Worm (Caenorhabditis elegans) whole organism, early embryonic: ENCODE measurements around the gene ZK112.4.

ENCODE experiments used
- B0310.2 ChIP-seq: sonication (generic microtip); optimal IDR thresholded peaks from 2 replicates; lab custom pipeline; 2016; ENCODE audit warnings: mild to moderate bottlenecking, missing genetic modification characterization, missing compliant biosample characterization
- F13C5.2 ChIP-seq: sonication (generic microtip); optimal IDR thresholded peaks from 2 replicates; lab custom pipeline; 2017; ENCODE audit warnings: mild to moderate bottlenecking, missing genetic modification characterization, inconsistent platforms, missing compliant biosample characterization
- aly-1 ChIP-seq: sonication (generic microtip); optimal IDR thresholded peaks from 2 replicates; lab custom pipeline; 2016; ENCODE audit warnings: missing genetic modification characterization, missing compliant biosample characterization
- ama-1 ChIP-seq: fragments of 150-350 bp; optimal IDR thresholded peaks from 2 replicates; lab custom pipeline; 2014
- ceh-13 ChIP-seq: fragments of 200-800 bp; sonication (Bioruptor generic); optimal IDR thresholded peaks from 2 replicates; lab custom pipeline; 2018; ENCODE audit warnings: mild to moderate bottlenecking, missing genetic modification characterization, missing compliant biosample characterization
- ceh-36 ChIP-seq: sonication (generic microtip); optimal IDR thresholded peaks from 2 replicates; lab custom pipeline; 2016; ENCODE audit warnings: missing genetic modification characterization, inconsistent platforms, missing compliant biosample characterization
- ets-7 ChIP-seq: sonication (generic microtip); optimal IDR thresholded peaks from 2 replicates; lab custom pipeline; 2016; ENCODE audit warnings: missing genotype, missing genetic modification characterization, missing compliant biosample characterization
- flt-1 ChIP-seq: fragments of 200-800 bp; sonication (Bioruptor generic); IDR thresholded peaks from 2 replicates; pipeline ENCODE4 v1.3.6; 2022; ENCODE audit warnings: missing genetic modification characterization, missing compliant biosample characterization
- hmbx-1 ChIP-seq: sonication (generic microtip); optimal IDR thresholded peaks from 2 replicates; lab custom pipeline; 2016; ENCODE audit warnings: mild to moderate bottlenecking, missing genetic modification characterization, missing compliant biosample characterization
- hmg-4 ChIP-seq: fragments of 200-800 bp; sonication (Bioruptor generic); optimal IDR thresholded peaks from 2 replicates; lab custom pipeline; 2018; ENCODE audit warnings: mild to moderate bottlenecking, missing genetic modification characterization, missing compliant biosample characterization
- hnd-1 ChIP-seq: sonication (generic microtip); optimal IDR thresholded peaks from 2 replicates; lab custom pipeline; 2016; ENCODE audit warnings: missing genetic modification characterization, missing compliant biosample characterization
- pes-1 ChIP-seq: fragments of 200-800 bp; sonication (Bioruptor generic); IDR thresholded peaks from 2 replicates; pipeline ENCODE4 v1.3.6; 2022; ENCODE audit warnings: missing genetic modification reagents, missing genetic modification characterization, missing compliant biosample characterization
- scrt-1 ChIP-seq: fragments of 200-800 bp; sonication (Bioruptor generic); IDR thresholded peaks from 2 replicates; pipeline ENCODE4 v1.3.6; 2022; ENCODE audit warnings: missing genetic modification characterization, missing compliant biosample characterization
- sea-1 ChIP-seq: fragments of 200-800 bp; sonication (Bioruptor generic); conservative IDR thresholded peaks from 2 replicates; pipeline ENCODE4 v1.3.6; 2022; ENCODE audit warnings: missing genetic modification characterization, missing compliant biosample characterization
- tbx-11 ChIP-seq: fragments of 200-800 bp; sonication (Bioruptor generic); IDR thresholded peaks from 2 replicates; pipeline ENCODE4 v1.3.6; 2022; ENCODE audit warnings: missing genetic modification characterization, missing compliant biosample characterization
- tbx-37 ChIP-seq: fragments of 200-800 bp; sonication (Bioruptor generic); conservative IDR thresholded peaks from 2 replicates; pipeline ENCODE4 v1.3.6; 2022; ENCODE audit warnings: missing genetic modification reagents, missing genetic modification characterization, missing compliant biosample characterization
- tra-4 ChIP-seq: sonication (generic microtip); optimal IDR thresholded peaks from 2 replicates; lab custom pipeline; 2017; ENCODE audit warnings: missing genetic modification characterization, missing compliant biosample characterization

ZK112.4 gene

ce11 chrIII:7729534-7730061 is at the start of gene ZK112.4:
TSS of gene ZK112.4 (minus strand) at chrIII:7730011.
- TF ChIP-seq hmg-4 (GFP tag; lab: Kevin White, UChicago): peak; percentile 44
- TF ChIP-seq hnd-1 (tag; lab: Kevin White, UChicago): no peak

ce11 chrIII:7779313-7779712 is 49.5 kb upstream of the ZK112.4 start:
- no peak for TF ChIP-seq sea-1 (GFP tag; lab: Robert Waterston, UW)
- TF ChIP-seq tra-4: no peak
- no peak for TF ChIP-seq pes-1 (GFP tag; lab: Robert Waterston, UW)
- no peak for TF ChIP-seq ceh-13 (GFP tag; lab: Kevin White, UChicago)
- TF ChIP-seq hmbx-1 (tag; lab: Kevin White, UChicago): no peak
- TF ChIP-seq F13C5.2 (tag; lab: Kevin White, UChicago): no peak
- no peak for TF ChIP-seq ceh-36

- TF ChIP-seq ceh-36 (no peak), sea-1 (GFP tag; lab: Robert Waterston, UW) (no peak), F13C5.2 (tag; lab: Kevin White, UChicago) (no peak), hmbx-1 (tag; lab: Kevin White, UChicago) (no peak), tbx-11 (GFP tag; lab: Robert Waterston, UW) (no peak), ama-1 (lab: Kevin White, UChicago) (no peak), hmg-4 (GFP tag; lab: Kevin White, UChicago) (no peak), scrt-1 (GFP tag; lab: Robert Waterston, UW) (no peak), aly-1 (no peak), hnd-1 (tag; lab: Kevin White, UChicago) (no peak), pes-1 (GFP tag; lab: Robert Waterston, UW) (no peak), flt-1 (GFP tag; lab: Robert Waterston, UW) (no peak), B0310.2 (tag; lab: Kevin White, UChicago) (no peak), tbx-37 (GFP tag; lab: Robert Waterston, UW) (no peak), ets-7 (tag; lab: Kevin White, UChicago) (no peak), tra-4 (no peak), ceh-13 (GFP tag; lab: Kevin White, UChicago) (no peak)
Measured at ce11 chrIII:7778530-7778929, 48.7 kb upstream of the ZK112.4 start.

- TF ChIP-seq ets-7 (tag; lab: Kevin White, UChicago) (no peak), flt-1 (GFP tag; lab: Robert Waterston, UW) (no peak)
Measured at ce11 chrIII:7775983-7776440, 46.2 kb upstream of the ZK112.4 start, which contains the start of gene bath-15. TSS of gene bath-15 (minus strand) at chrIII:7776033.

ce11 chrIII:7773791-7774190 is 44.0 kb upstream of the ZK112.4 start:
- TF ChIP-seq F13C5.2 (tag; lab: Kevin White, UChicago): no peak
- TF ChIP-seq ets-7 (tag; lab: Kevin White, UChicago): no peak

- TF ChIP-seq flt-1 (GFP tag; lab: Robert Waterston, UW) (no peak), ceh-13 (GFP tag; lab: Kevin White, UChicago) (no peak), hmg-4 (GFP tag; lab: Kevin White, UChicago) (no peak), hmbx-1 (tag; lab: Kevin White, UChicago) (no peak), tra-4 (no peak), ceh-36 (no peak), ets-7 (tag; lab: Kevin White, UChicago) (no peak), pes-1 (GFP tag; lab: Robert Waterston, UW) (no peak), scrt-1 (GFP tag; lab: Robert Waterston, UW) (no peak), ama-1 (lab: Kevin White, UChicago) (no peak), aly-1 (no peak), tbx-11 (GFP tag; lab: Robert Waterston, UW) (no peak), hnd-1 (tag; lab: Kevin White, UChicago) (no peak), B0310.2 (tag; lab: Kevin White, UChicago) (no peak), tbx-37 (GFP tag; lab: Robert Waterston, UW) (no peak), sea-1 (GFP tag; lab: Robert Waterston, UW) (no peak), F13C5.2 (tag; lab: Kevin White, UChicago) (no peak)
Measured at ce11 chrIII:7772901-7773300, 43.1 kb upstream of the ZK112.4 start, which contains the start of the genes ZK686.6 and ZK686.1. TSS of gene ZK686.6 (minus strand) at chrIII:7773001. TSS of gene ZK686.1 (plus strand) at chrIII:7773134.

ce11 chrIII:7770986-7771385 is 41.2 kb upstream of the ZK112.4 start:
- TF ChIP-seq flt-1 (GFP tag; lab: Robert Waterston, UW) (0 out of 2 replicates have a peak, but pooled peaks have one; percentile 15), pes-1 (GFP tag; lab: Robert Waterston, UW) (0 out of 2 replicates have a peak, but pooled peaks have one; percentile 24)

ce11 chrIII:7769965-7770364 is 40.2 kb upstream of the ZK112.4 start, which contains the start of gene snu-23:
TSS of gene snu-23 (minus strand) at chrIII:7770120.
- no peak for TF ChIP-seq ets-7 (tag; lab: Kevin White, UChicago)
- no peak for TF ChIP-seq flt-1 (GFP tag; lab: Robert Waterston, UW)
- TF ChIP-seq tbx-11 (GFP tag; lab: Robert Waterston, UW): no peak
- no peak for TF ChIP-seq sea-1 (GFP tag; lab: Robert Waterston, UW)
- TF ChIP-seq hnd-1 (tag; lab: Kevin White, UChicago): no peak
- TF ChIP-seq B0310.2 (tag; lab: Kevin White, UChicago): no peak
- TF ChIP-seq hmbx-1 (tag; lab: Kevin White, UChicago): no peak
- no peak for TF ChIP-seq ceh-13 (GFP tag; lab: Kevin White, UChicago)
